Worm (Caenorhabditis elegans): ENCODE data around the gene hrpl-1.

hrpl-1 gene

ce11 chrII:6936528-6936927 is 38.0 kb downstream of the hrpl-1 start (continued):
- TF ChIP-seq lin-39 (tag; optimal IDR thresholded peaks at IDR 0.05) (no peak), mxl-2 (GFP tag; conservative IDR thresholded peaks at IDR 0.05) (no peak), dmd-8 (GFP tag; IDR thresholded peaks at IDR 0.05) (no peak), zfp-2 (tag; optimal IDR thresholded peaks at IDR 0.05) (no peak), set-16 (GFP tag; IDR thresholded peaks at IDR 0.05) (no peak), fkh-10 (GFP tag; optimal IDR thresholded peaks at IDR 0.05) (no peak), gei-8 (GFP tag; optimal IDR thresholded peaks at IDR 0.05) (no peak), mdt-29 (GFP tag; IDR thresholded peaks at IDR 0.05) (no peak), skn-1 (tag; optimal IDR thresholded peaks at IDR 0.05) (no peak), Y75B8A.6 (GFP tag; IDR thresholded peaks at IDR 0.05) (no peak), mep-1 (tag; optimal IDR thresholded peaks at IDR 0.05) (no peak), spr-1 (tag; optimal IDR thresholded peaks at IDR 0.05) (no peak)

ce11 chrII:6937057-6937456 is 38.5 kb downstream of the hrpl-1 start:
- TF ChIP-seq lin-1 (GFP tag; IDR thresholded peaks at IDR 0.05) (no peak), aha-1 (tag) (peak; percentile 84)

DNA sequence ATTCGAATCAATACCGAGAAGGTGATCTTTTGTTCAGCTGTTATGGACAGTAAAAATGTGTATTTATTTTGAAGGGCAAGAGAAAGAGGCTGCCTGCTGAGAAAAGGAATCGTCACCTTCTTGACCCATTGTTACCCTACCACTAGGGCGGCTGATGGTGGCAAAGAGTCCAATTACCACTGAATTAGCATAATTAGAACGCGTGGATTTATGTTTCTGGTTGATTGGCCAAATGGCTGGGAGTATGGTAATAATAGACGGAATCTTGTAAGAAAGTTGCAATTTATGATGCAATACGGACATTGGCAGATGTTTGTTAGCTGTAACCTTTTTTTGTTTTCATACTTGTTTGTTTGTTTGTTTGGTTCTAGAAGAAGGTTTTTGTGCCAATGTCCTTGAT is 41.3 kb downstream of the hrpl-1 start:
- TF ChIP-seq unc-62 (GFP tag; optimal IDR thresholded peaks at IDR 0.05 in 1 of 2) (no peak), unc-62 (tag; optimal IDR thresholded peaks at IDR 0.05) (no peak), nhr-48 (tag; optimal IDR thresholded peaks at IDR 0.05) (no peak), ceh-20 (GFP tag; IDR thresholded peaks at IDR 0.05) (no peak), hlh-11 (tag; optimal IDR thresholded peaks at IDR 0.05) (no peak), php-3 (GFP tag; IDR thresholded peaks at IDR 0.05) (no peak), lsy-2 (tag; optimal IDR thresholded peaks at IDR 0.05) (no peak), madf-5 (GFP tag; IDR thresholded peaks at IDR 0.05) (no peak), mxl-2 (GFP tag; conservative IDR thresholded peaks at IDR 0.05) (no peak), nhr-237 (tag; optimal IDR thresholded peaks at IDR 0.05) (no peak), Y75B8A.6 (GFP tag; IDR thresholded peaks at IDR 0.05) (no peak), Y48G9A.11 (GFP tag; IDR thresholded peaks at IDR 0.05) (no peak), lir-3 (tag; optimal IDR thresholded peaks at IDR 0.05) (no peak), mdl-1 (tag; optimal IDR thresholded peaks at IDR 0.05) (no peak), nhr-76 (tag; optimal IDR thresholded peaks at IDR 0.05) (no peak), zip-2 (tag; optimal IDR thresholded peaks at IDR 0.05) (no peak)

DNA sequence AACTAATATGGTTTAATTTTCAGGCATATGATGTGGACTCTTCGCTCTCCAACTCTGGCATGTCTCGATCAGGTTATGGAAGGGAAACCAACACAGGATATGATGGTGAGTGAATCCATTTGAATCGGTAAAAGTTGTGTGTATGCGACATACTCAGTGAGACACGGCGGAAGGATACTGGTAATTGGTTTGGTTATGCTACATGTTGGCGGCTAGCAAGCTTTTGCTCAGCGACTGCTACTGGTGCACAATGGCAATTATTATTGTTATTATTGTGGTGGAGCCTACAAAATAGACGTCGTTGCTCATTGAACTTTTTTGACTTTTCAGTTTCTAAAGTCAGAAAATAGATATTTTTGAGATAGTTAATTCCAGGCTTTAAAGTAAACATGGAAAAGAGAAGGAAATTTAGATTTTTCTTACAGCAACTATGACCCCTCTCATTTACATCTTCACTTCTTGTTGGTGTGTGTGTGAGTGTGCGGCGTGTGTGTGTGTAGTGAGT is 42.2 kb downstream of the hrpl-1 start:
- TF ChIP-seq egl-43 (GFP tag; IDR thresholded peaks at IDR 0.05) (0 out of 2 replicates have a peak, but pooled peaks have one; percentile 27), aha-1 (tag) (peak; percentile 93), hmg-1.1 (GFP tag; IDR thresholded peaks at IDR 0.05) (no peak), ztf-7 (tag; optimal IDR thresholded peaks at IDR 0.05) (no peak), unc-62 (GFP tag; optimal IDR thresholded peaks at IDR 0.05 in 1 of 2) (peak in 1 of 2 experiments; percentile 49), unc-62 (tag; optimal IDR thresholded peaks at IDR 0.05) (no peak), zip-11 (GFP tag; IDR thresholded peaks at IDR 0.05) (no peak), nhr-11 (tag; optimal IDR thresholded peaks at IDR 0.05) (no peak), spr-3 (GFP tag; optimal IDR thresholded peaks at IDR 0.05) (no peak)

DNA sequence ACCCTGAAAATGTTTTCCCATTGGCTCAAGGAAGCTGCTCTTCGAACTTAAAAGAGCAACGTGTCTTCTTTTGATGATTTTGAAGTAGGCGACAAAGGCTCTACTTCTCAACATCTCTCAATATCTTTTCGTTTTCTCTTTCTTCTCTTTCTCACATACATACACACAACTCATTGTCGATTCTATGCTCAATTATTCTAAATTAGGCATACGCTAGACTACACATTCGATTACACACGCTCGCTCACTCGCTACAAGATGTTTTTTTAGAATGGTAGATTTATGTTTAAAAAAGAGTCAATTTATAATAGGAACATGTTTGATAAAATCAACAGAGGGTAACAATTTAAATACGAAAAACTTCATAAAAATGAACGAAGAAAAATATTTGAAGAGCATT is 43.0 kb downstream of the hrpl-1 start:
- TF ChIP-seq nhr-41 (GFP tag; IDR thresholded peaks at IDR 0.05), result no peak
- TF ChIP-seq egl-27 (tag; optimal IDR thresholded peaks at IDR 0.05), result no peak
- TF ChIP-seq T20F7.1 (GFP tag; optimal IDR thresholded peaks at IDR 0.05), result no peak
- no peak for TF ChIP-seq jun-1 (tag; optimal IDR thresholded peaks at IDR 0.05)
- no peak for TF ChIP-seq lin-39 (tag; optimal IDR thresholded peaks at IDR 0.05)
